Worm (Caenorhabditis elegans): Measurements from ENCODE around the gene rol-1.

Gene rol-1

DNA sequence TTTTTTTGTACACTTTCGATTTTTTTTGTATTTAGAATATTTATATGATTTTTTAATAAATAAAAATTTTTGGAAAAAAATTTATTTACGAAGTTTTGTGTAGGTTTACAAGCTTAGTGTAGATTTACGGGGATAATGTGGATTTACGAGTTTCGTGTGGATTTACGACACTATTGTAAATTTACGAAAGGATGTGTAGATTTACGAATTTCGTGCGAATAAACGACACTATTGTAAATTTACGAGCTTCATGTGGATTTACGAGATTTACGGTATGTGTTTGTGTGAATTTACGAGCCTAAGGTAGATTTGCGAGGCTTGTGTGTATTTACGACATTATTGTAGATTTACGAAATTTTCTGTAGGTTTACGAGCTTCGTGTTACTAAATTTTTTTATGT lies 16.8 kb downstream of the rol-1 start:
- TF ChIP-seq unc-62 (GFP tag; optimal IDR thresholded peaks at IDR 0.05) = no peak

DNA sequence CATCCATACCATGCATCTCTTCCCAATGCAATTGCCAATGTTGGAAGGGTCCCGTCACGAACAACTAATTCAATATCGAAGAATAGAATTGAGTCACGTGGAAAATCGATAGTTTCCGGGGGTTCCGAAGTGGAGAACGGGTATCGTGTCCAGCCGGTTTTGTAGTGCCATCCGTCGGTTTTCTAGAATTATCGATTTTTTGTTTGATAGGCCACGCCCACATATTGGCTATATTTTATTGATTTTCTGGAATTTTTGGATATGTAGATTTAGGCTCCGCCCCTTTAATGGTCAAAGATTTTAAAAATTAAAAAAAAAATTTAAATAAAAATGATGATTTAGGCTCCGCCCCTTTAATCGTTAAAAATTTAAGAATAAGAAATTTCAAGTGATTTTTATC lies 26.8 kb downstream of the rol-1 start:
- no peak for TF ChIP-seq unc-62 (GFP tag; optimal IDR thresholded peaks at IDR 0.05)

DNA sequence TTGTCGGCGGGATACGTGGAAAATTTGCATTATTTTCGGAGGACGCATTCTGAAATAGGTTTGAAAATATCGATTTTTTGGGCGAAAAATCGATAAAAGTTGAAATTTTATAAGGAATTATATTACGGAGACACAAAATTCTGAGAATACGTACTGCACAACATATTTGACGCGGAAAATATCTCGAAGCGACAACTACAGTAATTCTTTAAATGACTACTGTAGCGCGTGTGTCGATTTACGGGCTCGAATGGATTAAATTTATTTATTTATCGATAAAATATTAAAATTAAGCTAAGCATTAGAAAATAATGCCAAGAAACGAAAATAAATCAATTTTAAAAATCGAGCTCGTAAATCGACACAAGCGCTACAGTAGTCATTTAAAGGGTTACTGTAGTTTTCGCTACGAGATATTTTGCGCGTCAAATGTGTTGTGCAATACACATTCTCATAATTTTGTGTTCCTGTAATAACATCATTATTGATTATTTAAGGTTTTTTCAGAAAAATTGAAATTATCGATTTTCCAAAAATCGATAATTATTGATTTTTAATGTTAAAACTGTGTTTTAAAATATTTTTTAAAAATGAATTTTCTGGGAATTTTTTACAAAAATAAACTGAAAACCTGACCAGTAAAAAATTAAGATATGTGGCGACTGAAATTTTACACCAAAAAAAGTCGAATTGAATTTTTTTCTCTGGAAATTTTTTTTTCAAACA lies 27.7 kb downstream of the rol-1 start, which contains the start of gene polg-1:
Gene polg-1, minus strand, starts transcription at position 51 of the 726 bp plus-strand sequence.
- no peak for TF ChIP-seq unc-62 (GFP tag; optimal IDR thresholded peaks at IDR 0.05)

DNA sequence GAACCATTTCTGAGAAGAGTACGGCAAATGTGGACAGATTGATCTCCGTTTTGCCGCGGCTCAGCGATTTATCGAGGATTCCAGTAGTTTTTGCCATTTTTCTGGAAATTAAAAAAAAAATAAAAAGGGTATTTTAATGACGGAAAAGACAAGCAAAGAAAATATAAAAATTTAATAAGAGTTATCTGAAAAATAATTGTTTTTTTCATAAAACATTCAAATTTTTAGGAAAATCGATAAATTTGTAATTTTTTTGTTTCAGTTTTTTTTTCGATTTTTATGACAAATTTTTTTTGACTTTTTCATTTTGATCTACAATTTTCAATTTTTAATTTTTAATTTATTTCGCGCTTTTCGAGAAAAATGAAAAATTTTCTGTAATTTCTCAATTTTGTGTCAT lies 29.9 kb downstream of the rol-1 start, which contains the start of gene trpp-5:
Gene trpp-5, minus strand, starts transcription at position 101 of the 400 bp plus-strand sequence.
- TF ChIP-seq unc-62 (GFP tag; optimal IDR thresholded peaks at IDR 0.05) = no peak

DNA sequence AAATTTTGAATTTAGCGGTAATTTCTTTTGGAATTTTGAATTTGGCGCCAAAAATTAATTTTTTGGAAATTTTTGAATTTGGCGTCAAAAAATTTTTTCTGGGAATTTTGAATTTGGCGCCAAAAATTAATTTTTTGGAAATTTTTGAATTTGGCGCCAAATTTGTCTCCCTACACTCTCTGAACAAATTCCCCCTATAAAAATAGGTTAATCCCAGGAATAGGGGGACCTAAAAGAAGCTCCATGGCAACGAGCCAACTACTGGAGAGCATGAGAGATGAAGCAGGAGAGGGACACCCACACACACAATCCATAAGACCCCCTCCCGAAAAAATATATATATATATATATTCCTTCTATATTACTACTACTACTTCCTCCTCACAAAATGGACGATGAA lies 30.5 kb downstream of the rol-1 start, which contains the start of gene aqp-12:
Gene aqp-12, plus strand, starts transcription at position 301 of the 400 bp plus-strand sequence.
- no peak for TF ChIP-seq unc-62 (GFP tag; optimal IDR thresholded peaks at IDR 0.05)

DNA sequence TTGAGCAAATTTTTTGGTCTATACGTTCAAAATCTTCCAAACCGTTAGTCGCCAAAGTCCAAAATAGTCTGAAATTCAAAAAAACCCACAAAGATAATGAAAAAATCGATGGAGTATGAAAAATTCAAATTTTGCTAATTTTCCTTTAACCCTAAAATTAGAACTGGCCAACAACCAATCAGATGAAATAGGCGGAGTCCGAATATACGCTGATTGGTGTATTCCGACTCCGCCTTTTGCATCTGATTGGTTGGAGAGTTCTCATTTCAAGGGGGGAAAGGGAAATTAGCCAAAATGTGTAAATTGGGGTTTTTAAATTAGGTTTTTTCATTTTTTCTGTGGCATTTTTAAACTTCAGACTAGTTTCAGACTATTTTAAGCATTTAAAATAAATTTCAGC lies 32.2 kb downstream of the rol-1 start:
- TF ChIP-seq unc-62 (GFP tag; optimal IDR thresholded peaks at IDR 0.05) = no peak

DNA sequence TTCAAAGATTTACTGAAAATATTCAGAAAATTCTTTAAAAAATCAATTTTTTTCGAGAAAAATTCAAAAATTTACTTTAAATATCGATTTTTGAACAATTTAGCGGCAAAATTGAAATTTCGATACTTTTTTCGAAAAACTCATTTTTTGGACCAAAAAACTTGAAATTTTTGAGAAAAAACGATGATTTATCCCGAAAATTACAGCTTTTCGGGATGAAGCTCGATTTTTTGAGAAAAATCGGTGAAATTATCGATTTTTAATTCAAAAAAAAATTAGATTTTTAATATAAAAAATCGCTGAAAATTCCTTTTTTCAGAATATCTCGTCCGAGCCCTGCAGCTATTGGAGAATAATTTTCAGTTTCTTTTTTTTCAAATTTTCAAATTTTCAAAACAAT lies 36.4 kb downstream of the rol-1 start:
- TF ChIP-seq unc-62 (GFP tag; optimal IDR thresholded peaks at IDR 0.05) = no peak

DNA sequence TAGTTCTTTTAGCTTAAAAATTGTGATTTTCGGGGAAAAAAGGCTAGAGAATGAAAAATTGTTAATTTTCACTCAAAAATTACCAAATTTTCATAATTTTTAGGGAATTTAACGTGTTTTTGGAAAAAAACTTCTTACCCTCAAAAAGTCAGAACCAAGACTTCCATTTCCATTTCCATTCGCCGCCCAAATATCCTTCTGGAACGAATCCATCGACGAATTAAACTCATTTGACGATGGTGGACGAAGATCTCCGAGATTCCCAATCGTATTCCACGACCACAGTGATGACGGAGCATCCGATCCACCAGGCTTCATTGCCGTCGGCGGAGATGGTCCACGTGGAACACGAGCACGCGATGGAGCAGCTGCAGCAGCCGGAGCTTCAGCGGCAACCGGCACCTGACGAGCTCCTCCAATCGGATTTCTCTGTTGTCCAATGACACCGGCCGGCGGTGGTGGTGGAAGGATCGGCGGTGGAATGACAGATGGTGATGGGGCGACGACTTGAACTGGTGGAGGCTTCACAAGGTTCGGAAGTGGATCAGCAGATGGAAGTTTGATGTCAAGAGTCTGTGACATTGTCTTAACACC lies 39.4 kb downstream of the rol-1 start:
- TF ChIP-seq unc-62 (GFP tag; optimal IDR thresholded peaks at IDR 0.05) = no peak

DNA sequence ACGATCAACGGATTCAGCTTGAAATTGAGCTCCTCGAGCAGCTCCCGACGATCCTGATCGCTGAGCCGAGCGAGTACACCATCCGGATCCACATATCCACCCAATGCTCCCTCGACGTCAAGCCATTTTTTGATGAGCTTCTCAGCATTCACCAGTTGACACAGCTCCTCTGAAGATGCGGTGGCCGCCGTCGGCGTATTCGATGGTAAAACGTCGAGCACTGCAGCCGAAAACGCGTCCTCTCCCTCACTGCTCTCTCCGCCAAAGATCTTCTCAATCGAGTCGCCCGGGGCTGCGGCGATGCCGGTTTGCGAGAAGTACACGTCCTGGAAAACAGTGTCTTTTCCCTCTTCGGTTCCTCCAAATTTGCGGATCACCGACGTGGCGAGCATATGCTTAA lies 42.2 kb downstream of the rol-1 start:
- TF ChIP-seq unc-62 (GFP tag; optimal IDR thresholded peaks at IDR 0.05) = no peak

DNA sequence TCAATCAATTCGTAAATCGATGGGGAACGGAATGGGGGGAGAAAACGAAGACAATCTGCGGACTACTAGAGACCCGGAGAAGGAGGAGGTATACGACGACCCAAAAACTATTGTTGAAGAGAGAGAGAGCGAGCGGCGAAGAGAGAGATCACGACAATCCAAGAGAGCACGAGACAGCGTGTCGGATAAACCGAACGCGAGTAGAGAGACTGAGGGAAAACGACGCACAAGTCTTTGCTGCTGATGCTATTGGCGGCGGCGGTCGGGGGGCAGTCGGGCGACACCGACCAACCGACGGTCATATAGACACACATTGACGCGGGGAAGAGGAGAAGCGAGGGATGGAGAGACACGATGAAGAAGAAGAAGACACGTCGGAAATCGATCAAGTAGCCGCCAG lies 50.2 kb downstream of the rol-1 start:
- TF ChIP-seq unc-62 (GFP tag; optimal IDR thresholded peaks at IDR 0.05) = no peak

DNA sequence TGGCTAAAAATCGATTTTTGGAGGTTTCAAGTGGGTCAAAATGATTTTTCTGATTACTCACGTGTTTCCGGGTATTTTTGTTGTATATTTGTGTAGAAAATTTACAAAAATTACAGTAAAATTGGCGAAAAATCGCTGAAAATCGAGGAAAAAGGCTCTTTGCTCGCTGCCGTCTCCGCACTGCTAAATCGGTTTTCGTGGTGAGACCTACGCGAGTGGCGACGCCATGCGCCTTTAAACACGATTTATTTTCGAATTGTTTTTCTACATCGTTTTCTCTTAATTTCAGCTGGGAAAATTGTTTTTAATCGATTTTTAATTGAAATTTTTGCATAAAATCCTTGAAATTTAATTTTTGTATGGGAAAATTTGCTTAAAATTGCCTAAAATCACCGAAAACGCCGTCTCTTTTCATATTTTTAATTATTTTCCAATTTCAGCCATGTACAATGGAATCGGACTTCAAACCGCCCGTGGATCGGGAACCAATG lies 52.6 kb downstream of the rol-1 start, which contains the start of the genes pqn-87 and rsr-2:
Gene pqn-87, minus strand, starts transcription at position 171 of the 491 bp plus-strand sequence.
Gene rsr-2, plus strand, starts transcription at position 441 of the 491 bp plus-strand sequence.
- no peak for TF ChIP-seq unc-62 (GFP tag; optimal IDR thresholded peaks at IDR 0.05)
